Fruit fly (Drosophila melanogaster): ENCODE results near the gene ND-75.

Gene ND-75

DNA sequence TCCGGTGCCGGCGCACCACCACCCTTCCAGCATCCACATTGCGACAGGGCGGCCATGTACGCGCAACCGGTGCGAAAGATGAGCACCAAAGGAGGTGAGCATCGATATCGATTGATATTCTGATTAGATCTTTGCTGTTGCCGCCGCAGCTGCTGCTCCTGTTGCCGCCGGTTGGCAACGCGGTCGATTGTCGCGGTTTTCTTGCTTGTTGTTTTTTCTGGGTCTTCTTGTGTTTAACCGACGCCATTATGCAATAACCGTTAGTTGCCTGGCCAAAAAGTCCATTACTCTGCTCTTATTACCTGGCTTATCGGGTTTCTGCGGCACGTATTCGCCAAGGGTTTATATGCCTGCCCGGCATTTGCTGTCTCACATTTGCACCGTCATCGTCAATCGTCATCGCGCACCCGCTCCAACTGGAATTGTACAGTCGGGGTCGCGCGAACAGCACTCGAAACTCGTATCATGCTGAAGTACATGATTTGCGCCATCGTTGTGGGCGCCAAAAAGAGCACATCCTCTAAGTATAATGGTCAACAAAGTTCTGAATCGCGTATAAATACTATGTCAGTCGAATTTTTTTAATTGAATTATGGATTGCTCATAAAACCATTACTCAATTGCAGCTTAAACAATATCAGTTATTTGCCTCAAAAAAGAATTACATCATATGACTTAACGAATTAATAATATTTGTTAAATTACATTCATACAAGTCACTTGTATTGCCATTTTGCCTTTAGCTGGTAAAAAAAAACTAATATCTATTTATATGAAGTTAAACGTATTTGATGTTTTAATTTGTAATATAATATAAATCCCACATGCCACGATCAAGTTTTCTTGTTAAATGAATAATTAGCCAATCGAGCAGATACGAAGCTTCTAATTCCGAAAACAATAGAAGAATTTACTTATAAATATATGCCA, 7.3 kb downstream of the ND-75 start, which contains the start of gene sni (continued):
- TF ChIP-seq CG16813 (GFP tag; IDR thresholded peaks at IDR 0.05; ENCODE audit: partially characterized antibody) = peak; percentile 49; the same call in 2 of the 3 replicates
- TF ChIP-seq ranshi (GFP tag; IDR thresholded peaks at IDR 0.05) = no peak
- TF ChIP-seq CG17385 (GFP tag; optimal IDR thresholded peaks at IDR 0.05) = peak; percentile 20
- peak; percentile 1 for TF ChIP-seq unpg (GFP tag; optimal IDR thresholded peaks at IDR 0.05)
- TF ChIP-seq sens (GFP tag) = peak; percentile 66
- TF ChIP-seq Ets65A (GFP tag) = peak; percentile 81
- TF ChIP-seq CG14441 (GFP tag; IDR thresholded peaks at IDR 0.05) = 0 out of 2 replicates have a peak, but pooled peaks have one; percentile 10
- TF ChIP-seq fru (optimal IDR thresholded peaks at IDR 0.05) = no peak
- peak; percentile 11 for TF ChIP-seq Meics (GFP tag; optimal IDR thresholded peaks at IDR 0.05)
- TF ChIP-seq sim (GFP tag; IDR thresholded peaks at IDR 0.05) = no peak
- TF ChIP-seq Fer1 (GFP tag; optimal IDR thresholded peaks at IDR 0.05) = peak; percentile 10
- no peak for TF ChIP-seq D (optimal IDR thresholded peaks at IDR 0.05)
- TF ChIP-seq D (GFP tag; optimal IDR thresholded peaks at IDR 0.05) = peak; percentile 4
- TF ChIP-seq Opbp (GFP tag; IDR thresholded peaks at IDR 0.05; ENCODE audit: partially characterized antibody) = 0 out of 3 replicates have a peak, but pooled peaks have one; percentile 21
- TF ChIP-seq ase (GFP tag; IDR thresholded peaks at IDR 0.05) = no peak
- TF ChIP-seq CG15479 (GFP tag; optimal IDR thresholded peaks at IDR 0.05) = peak; percentile 40
- TF ChIP-seq CG2202 (tag; optimal IDR thresholded peaks at IDR 0.05) = no peak
- no peak for TF ChIP-seq CG2199 (GFP tag; IDR thresholded peaks at IDR 0.05)
- no peak for TF ChIP-seq Nf-YA (GFP tag; IDR thresholded peaks at IDR 0.05)
- TF ChIP-seq CG4282 (GFP tag; optimal IDR thresholded peaks at IDR 0.05) = no peak
- no peak for TF ChIP-seq CG13296 (GFP tag; optimal IDR thresholded peaks at IDR 0.05)
- peak in 1 of 2 experiments; percentile 39 for TF ChIP-seq dpn (GFP tag; optimal IDR thresholded peaks at IDR 0.05)
- TF ChIP-seq CG12769 (tag; optimal IDR thresholded peaks at IDR 0.05) = peak; percentile 15
- TF ChIP-seq dmrt99B (tag; optimal IDR thresholded peaks at IDR 0.05) = no peak
- TF ChIP-seq trem (tag; optimal IDR thresholded peaks at IDR 0.05) = peak; percentile 1
- TF ChIP-seq CG6689 (GFP tag; IDR thresholded peaks at IDR 0.05) = no peak
- peak; percentile 24; the same call in 1 of the 2 replicates for TF ChIP-seq vvl (GFP tag; IDR thresholded peaks at IDR 0.05)
- no peak for TF ChIP-seq cwo (GFP tag; optimal IDR thresholded peaks at IDR 0.05)
- no peak for TF ChIP-seq sob (GFP tag; IDR thresholded peaks at IDR 0.05)
- TF ChIP-seq nau (GFP tag; optimal IDR thresholded peaks at IDR 0.05) = no peak
- no peak for TF ChIP-seq CG6175 (GFP tag; IDR thresholded peaks at IDR 0.05)
- peak; percentile 56 for TF ChIP-seq Sin3A (optimal IDR thresholded peaks at IDR 0.05)
- TF ChIP-seq lilli (GFP tag; optimal IDR thresholded peaks at IDR 0.05) = peak; percentile 31
- no peak for TF ChIP-seq CG31224 (GFP tag; IDR thresholded peaks at IDR 0.05)
- no peak for TF ChIP-seq CG10565 (GFP tag; optimal IDR thresholded peaks at IDR 0.05)
- TF ChIP-seq Scr (GFP tag; IDR thresholded peaks at IDR 0.05; ENCODE audit: partially characterized antibody) = peak; percentile 49
- no peak for TF ChIP-seq crc (GFP tag; optimal IDR thresholded peaks at IDR 0.05)
- no peak for TF ChIP-seq NfI (GFP tag; optimal IDR thresholded peaks at IDR 0.05)
- TF ChIP-seq CG43689 (GFP tag; IDR thresholded peaks at IDR 0.05) = no peak
- TF ChIP-seq CG8765 (GFP tag; IDR thresholded peaks at IDR 0.05) = no peak
- TF ChIP-seq Rx (GFP tag; IDR thresholded peaks at IDR 0.05) = no peak
- no peak for TF ChIP-seq CG11560 (tag; IDR thresholded peaks at IDR 0.05)
- TF ChIP-seq CG33557 (GFP tag; optimal IDR thresholded peaks at IDR 0.05) = no peak
- TF ChIP-seq CG34224 (GFP tag; IDR thresholded peaks at IDR 0.05; ENCODE audit: partially characterized antibody) = peak; percentile 14; the same call in 1 of the 3 replicates
- TF ChIP-seq ewg (GFP tag; optimal IDR thresholded peaks at IDR 0.05) = no peak
- TF ChIP-seq CG10462 (GFP tag; optimal IDR thresholded peaks at IDR 0.05) = no peak
- TF ChIP-seq CG8478 (optimal IDR thresholded peaks at IDR 0.05) = no peak
- no peak for TF ChIP-seq lov (optimal IDR thresholded peaks at IDR 0.05)
- TF ChIP-seq lov (GFP tag; IDR thresholded peaks at IDR 0.05) = no peak
- TF ChIP-seq aop (GFP tag; IDR thresholded peaks at IDR 0.05) = no peak
- TF ChIP-seq MBD-R2 (GFP tag; IDR thresholded peaks at IDR 0.05) = 0 out of 2 replicates have a peak, but pooled peaks have one; percentile 25
